Worm (Caenorhabditis elegans) whole organism, L3 larva: Measurements from ENCODE around the gene F41H10.3.

Experiments used
- ZK546.5 ChIP-seq: sonication (generic microtip); optimal IDR thresholded peaks from 2 replicates; lab custom pipeline; 2017; ENCODE audit warnings: missing biosample characterization, missing genetic modification characterization
- aly-2 ChIP-seq: fragments of 150-350 bp; optimal IDR thresholded peaks from 2 replicates; lab custom pipeline; 2014; ENCODE audit warnings: missing biosample characterization, missing genetic modification characterization
- ceh-82 ChIP-seq: fragments of 150-350 bp; optimal IDR thresholded peaks from 2 replicates; lab custom pipeline; 2014; ENCODE audit warnings: missing biosample characterization, missing genetic modification characterization
- egl-27 ChIP-seq: sonication (generic microtip); optimal IDR thresholded peaks from 4 replicates; lab custom pipeline; 2017; ENCODE audit warnings: missing biosample characterization, missing genetic modification reagents, missing genetic modification characterization
- fos-1 ChIP-seq: fragments of 150-350 bp; optimal IDR thresholded peaks from 2 replicates; lab custom pipeline; 2014; ENCODE audit warnings: missing biosample characterization, missing genetic modification characterization
- hmg-11 ChIP-seq: sonication (generic microtip); optimal IDR thresholded peaks from 2 replicates; lab custom pipeline; 2016; ENCODE audit warnings: missing genetic modification characterization, missing compliant biosample characterization
- mdl-1 ChIP-seq: fragments of 150-350 bp; optimal IDR thresholded peaks from 2 replicates; lab custom pipeline; 2014; ENCODE audit warnings: missing biosample characterization, missing genetic modification characterization
- nfya-1 ChIP-seq: sonication (generic microtip); optimal IDR thresholded peaks from 2 replicates; lab custom pipeline; 2017; ENCODE audit warnings: missing genetic modification characterization, mild to moderate bottlenecking, missing compliant biosample characterization, antibody characterized with exemption, moderate library complexity; ENCODE audit not compliant: insufficient read depth
- nhr-11 ChIP-seq: fragments of 150-350 bp; optimal IDR thresholded peaks from 2 replicates; lab custom pipeline; 2014; ENCODE audit warnings: missing biosample characterization, missing genetic modification characterization
- nhr-237 ChIP-seq: fragments of 150-350 bp; optimal IDR thresholded peaks from 2 replicates; lab custom pipeline; 2014; ENCODE audit warnings: missing biosample characterization, missing genetic modification characterization
- nhr-77 ChIP-seq: fragments of 150-350 bp; optimal IDR thresholded peaks from 2 replicates; lab custom pipeline; 2014; ENCODE audit warnings: missing biosample characterization, missing genetic modification characterization
- snpc-4 ChIP-seq: fragments of 150-350 bp; optimal IDR thresholded peaks from 2 replicates; lab custom pipeline; 2014; ENCODE audit warnings: missing biosample characterization, missing genetic modification characterization
- unc-62 ChIP-seq: fragments of 150-350 bp; sonication (generic microtip); optimal IDR thresholded peaks from 4 replicates; lab custom pipeline; 2014; ENCODE audit warnings: missing biosample characterization, missing genetic modification reagents, missing genetic modification characterization
- ztf-11 ChIP-seq: fragments of 150-350 bp; optimal IDR thresholded peaks from 2 replicates; lab custom pipeline; 2014; ENCODE audit warnings: missing biosample characterization, missing genetic modification characterization

DNA sequence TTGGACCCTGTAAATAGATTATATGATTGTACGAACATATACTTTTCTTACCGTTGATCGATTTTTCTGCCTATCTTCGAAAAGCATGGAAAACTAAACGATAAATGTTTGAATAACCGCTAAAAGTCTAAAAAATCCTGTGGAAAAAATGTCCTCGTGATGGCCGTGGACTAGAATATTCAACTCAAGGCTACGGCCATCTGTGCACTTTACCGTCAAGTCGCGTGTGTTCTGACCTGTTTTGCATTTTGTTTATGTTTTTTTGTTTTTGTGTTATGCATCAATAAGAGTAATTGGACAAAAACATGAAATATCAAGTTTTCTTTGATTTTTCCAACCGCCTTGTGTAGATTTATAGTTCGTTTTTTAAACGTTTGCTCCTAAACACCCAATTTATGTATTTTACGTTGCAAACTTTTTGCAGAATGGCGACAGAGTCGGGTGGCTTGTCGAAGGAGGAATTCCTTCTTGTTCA is 5.4 kb upstream of the F41H10.3 start, which contains the start of the genes hda-6 and F41H10.4:
- TF ChIP-seq hmg-11 (tag; lab: Kevin White, UChicago) (no peak), nhr-77 (tag; lab: Kevin White, UChicago) (no peak), unc-62 (no peak), ZK546.5 (tag; lab: Kevin White, UChicago) (no peak), snpc-4 (peak; percentile 92), fos-1 (tag; lab: Kevin White, UChicago) (no peak), nhr-11 (tag; lab: Kevin White, UChicago) (no peak), aly-2 (no peak), ztf-11 (tag; lab: Kevin White, UChicago) (no peak), nhr-237 (tag; lab: Kevin White, UChicago) (no peak), ceh-82 (tag; lab: Kevin White, UChicago) (no peak), egl-27 (tag; lab: Kevin White, UChicago) (no peak), mdl-1 (tag; lab: Kevin White, UChicago) (no peak), nfya-1 (tag; lab: Kevin White, UChicago) (peak; percentile 75)
